Fruit fly (Drosophila melanogaster): Measurements from ENCODE around the gene CG9717.

DNA sequence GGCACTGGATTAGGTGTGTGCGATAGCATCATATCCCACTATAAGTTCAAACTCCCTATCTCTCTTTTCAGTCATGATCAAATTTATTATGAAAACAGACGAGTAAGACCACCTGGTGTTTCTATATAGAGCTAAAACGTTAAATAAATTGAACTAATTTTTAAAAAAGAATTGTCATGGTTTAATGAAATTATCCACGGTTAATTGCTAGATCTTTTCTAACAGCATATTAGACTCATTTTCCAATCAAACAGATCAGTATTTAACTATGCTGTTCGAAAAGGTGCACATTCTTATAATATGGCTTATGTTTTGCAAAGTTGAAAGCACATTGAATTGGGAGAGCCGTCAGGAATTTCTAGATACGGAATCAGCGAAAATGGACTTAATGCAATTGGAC, 16.8 kb upstream of the CG9717 start, which contains the start of gene PH4alphaNE3:
- TF ChIP-seq CG17806 (tag; optimal IDR thresholded peaks at IDR 0.05): no peak
- no peak for TF ChIP-seq CG14655 (GFP tag; optimal IDR thresholded peaks at IDR 0.05)
- no peak for TF ChIP-seq CG8159 (tag; optimal IDR thresholded peaks at IDR 0.05)
- TF ChIP-seq EcR (GFP tag; optimal IDR thresholded peaks at IDR 0.05): no peak
- TF ChIP-seq CG12605 (GFP tag; IDR thresholded peaks at IDR 0.05): no peak
- TF ChIP-seq CG10348 (GFP tag; IDR thresholded peaks at IDR 0.05): no peak
- no peak for TF ChIP-seq CG8301 (tag; optimal IDR thresholded peaks at IDR 0.05)
- no peak for TF ChIP-seq Pif1B (GFP tag; optimal IDR thresholded peaks at IDR 0.05)
- no peak for TF ChIP-seq rn (GFP tag; IDR thresholded peaks at IDR 0.05)
- TF ChIP-seq D1 (tag; optimal IDR thresholded peaks at IDR 0.05): no peak
- TF ChIP-seq Snoo (tag; optimal IDR thresholded peaks at IDR 0.05): no peak
- no peak for TF ChIP-seq gl (tag; optimal IDR thresholded peaks at IDR 0.05)

Data from whole organism, pupa.